Worm (Caenorhabditis elegans): Measurements from ENCODE around the gene sru-8.

DNA sequence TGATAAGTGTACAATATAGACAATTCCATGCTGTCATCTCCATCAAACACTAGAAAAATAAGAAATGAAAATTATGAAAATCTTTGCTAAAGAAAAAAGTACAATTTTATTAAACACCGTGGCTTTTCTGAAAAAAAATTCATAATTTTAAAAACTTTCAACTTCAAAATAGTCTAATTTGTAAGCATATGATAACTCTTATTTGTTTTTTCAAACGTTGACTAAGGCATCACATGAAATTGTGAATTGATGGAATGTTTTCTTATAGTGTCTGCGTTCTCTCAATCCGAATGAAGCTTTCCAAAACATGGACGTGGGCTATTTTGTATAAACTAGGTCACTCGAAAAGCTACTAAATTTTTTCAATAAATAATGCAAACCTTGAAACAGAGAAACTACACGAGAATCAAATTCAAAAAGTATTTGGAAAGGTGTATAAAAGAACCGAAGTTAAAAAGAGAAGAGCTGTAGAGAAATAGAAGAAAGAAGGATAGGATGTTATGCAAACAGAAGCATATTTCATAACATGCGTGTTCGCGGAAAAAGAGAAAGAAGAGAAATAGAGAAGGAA, 42.3 kb downstream of the sru-8 start, which contains the start of gene clp-9:
- TF ChIP-seq snpc-4 (GFP tag; optimal IDR thresholded peaks at IDR 0.05): no peak
- TF ChIP-seq snpc-4 (tag; optimal IDR thresholded peaks at IDR 0.05): no peak
- no peak for TF ChIP-seq efl-1 (GFP tag; optimal IDR thresholded peaks at IDR 0.05)
- no peak for TF ChIP-seq ztf-22 (GFP tag; optimal IDR thresholded peaks at IDR 0.05)
- no peak for TF ChIP-seq rec-8 (tag; optimal IDR thresholded peaks at IDR 0.05)
- TF ChIP-seq nfya-1 (tag; optimal IDR thresholded peaks at IDR 0.05; ENCODE audit: borderline replicate concordance, insufficient read depth): no peak
- TF ChIP-seq unc-130 (GFP tag; optimal IDR thresholded peaks at IDR 0.05): no peak
- TF ChIP-seq D2030.7 (GFP tag; IDR thresholded peaks at IDR 0.05): no peak
- TF ChIP-seq lag-1 (GFP tag; IDR thresholded peaks at IDR 0.05): no peak
- no peak for TF ChIP-seq ceh-100 (GFP tag; IDR thresholded peaks at IDR 0.05)
- no peak for TF ChIP-seq gei-17 (GFP tag; optimal IDR thresholded peaks at IDR 0.05)
- TF ChIP-seq pha-4 (tag; optimal IDR thresholded peaks at IDR 0.05): no peak
- no peak for TF ChIP-seq let-526 (GFP tag; IDR thresholded peaks at IDR 0.05)

Data from whole organism, young adult.